Worm (Caenorhabditis elegans): ENCODE measurements around the gene F20D6.9.

- TF ChIP-seq lin-13 (GFP tag; optimal IDR thresholded peaks at IDR 0.05), result no peak
- no peak for TF ChIP-seq snpc-4 (tag; optimal IDR thresholded peaks at IDR 0.05)
Measured at ce11 chrV:8144515-8144914, 32.7 kb downstream of the F20D6.9 start.
